Fruit fly (Drosophila melanogaster) whole organism, embryonic: ENCODE measurements around the gene CG34301.
A peak's percentile ranks its signal among the peaks of the same experiment; 100 is the strongest.

Experiments
- Ada2b ChIP-seq: fragments of 200-800 bp; sonication (Bioruptor generic); IDR thresholded peaks from 2 replicates; pipeline ENCODE4 v1.3.6; 2022; ENCODE audit warnings: missing biosample characterization, missing genetic modification characterization
- CG6175 ChIP-seq: fragments of 200-800 bp; sonication (Bioruptor generic); IDR thresholded peaks from 3 replicates; pipeline ENCODE4 v1.3.6; 2022; ENCODE audit warnings: missing biosample characterization, missing genetic modification characterization
- HmgD ChIP-seq: fragments of 200-800 bp; sonication (Bioruptor generic); optimal IDR thresholded peaks from 3 replicates; lab custom pipeline; 2016; ENCODE audit warnings: missing biosample characterization, missing genetic modification characterization
- Med ChIP-seq: fragments of 200-800 bp; sonication (Bioruptor generic); peaks from one replicate; lab custom pipeline; 2016; ENCODE audit warnings: missing biosample characterization, missing genetic modification characterization, mild to moderate bottlenecking, inconsistent platforms, moderate library complexity

Gene CG34301

dm6 chr3R:8822919-8823318 is 49.7 kb downstream of the CG34301 start:
- TF ChIP-seq Med (peak; percentile 36), Ada2b (GFP tag; lab: Robert Waterston, UW) (no peak), CG6175 (GFP tag; lab: Robert Waterston, UW) (no peak), HmgD (GFP tag; lab: Kevin White, UChicago) (no peak)
